Worm (Caenorhabditis elegans): ENCODE data around the gene F09C6.12.

F09C6.12 gene

DNA sequence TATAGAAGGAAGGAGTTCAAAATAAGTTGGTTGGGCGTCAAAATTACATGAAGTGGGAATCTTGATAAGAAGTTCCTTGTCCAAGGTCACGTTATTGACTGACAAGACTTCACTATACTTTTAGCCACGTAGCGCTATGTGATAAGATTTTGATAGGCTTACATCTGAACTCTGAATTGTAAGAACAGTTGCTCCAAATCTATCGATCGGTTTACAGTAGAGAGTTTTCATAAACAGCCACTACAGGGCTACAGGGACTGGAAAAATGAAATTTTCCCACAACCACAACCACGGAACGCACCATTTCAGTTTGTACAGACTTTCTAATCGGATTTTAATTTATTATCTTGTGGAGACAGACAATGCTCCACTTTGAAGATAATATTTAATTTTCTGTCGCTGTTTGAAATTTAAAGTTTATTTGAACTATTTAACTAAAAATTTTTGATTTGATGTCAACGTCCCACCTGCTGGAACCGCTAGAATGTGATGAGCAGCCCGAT lies 24.6 kb upstream of the F09C6.12 start, which contains the start of the genes clec-31 and clec-22:
clec-31 (minus strand) TSS at position 101 of the 503 bp plus-strand sequence.
clec-22 (plus strand) TSS at position 453 of the 503 bp plus-strand sequence.
- TF ChIP-seq nhr-12 (tag; optimal IDR thresholded peaks at IDR 0.05) (no peak), ceh-90 (tag; optimal IDR thresholded peaks at IDR 0.05) (no peak), ztf-11 (tag; optimal IDR thresholded peaks at IDR 0.05) (no peak), nhr-20 (tag; optimal IDR thresholded peaks at IDR 0.05) (no peak), ztf-4 (tag; optimal IDR thresholded peaks at IDR 0.05) (no peak), unc-30 (tag; optimal IDR thresholded peaks at IDR 0.05) (no peak), fkh-8 (tag; optimal IDR thresholded peaks at IDR 0.05) (no peak), aly-2 (tag; optimal IDR thresholded peaks at IDR 0.05) (no peak), hpl-2 (GFP tag; optimal IDR thresholded peaks at IDR 0.05) (no peak), nhr-47 (tag; optimal IDR thresholded peaks at IDR 0.05) (no peak), nhr-237 (tag; optimal IDR thresholded peaks at IDR 0.05) (no peak), tlp-1 (tag; optimal IDR thresholded peaks at IDR 0.05) (no peak)

DNA sequence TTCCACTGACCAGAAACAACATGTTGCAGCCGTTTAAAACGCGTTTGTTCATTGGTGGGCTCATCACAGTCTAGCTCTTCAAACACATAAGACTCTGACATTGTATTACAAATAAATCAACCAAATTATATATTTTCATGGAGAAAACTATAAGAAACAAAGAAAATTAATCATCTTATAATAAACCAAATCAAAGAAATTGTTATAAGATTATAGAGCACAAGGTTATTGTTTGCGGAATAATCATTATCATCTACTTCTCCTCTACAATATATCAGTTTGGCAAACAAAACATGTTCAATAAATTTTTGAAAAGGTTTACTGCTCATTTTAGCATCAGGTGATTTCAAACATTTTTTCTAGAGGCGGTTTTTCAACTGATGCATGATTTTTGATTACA lies 20.9 kb upstream of the F09C6.12 start, which contains the start of the genes clec-32 and clec-24:
clec-32 (minus strand) TSS at position 101 of the 400 bp plus-strand sequence.
clec-24 (plus strand) TSS at position 294 of the 400 bp plus-strand sequence.
- TF ChIP-seq mdl-1 (tag; optimal IDR thresholded peaks at IDR 0.05) (no peak), snu-23 (GFP tag; optimal IDR thresholded peaks at IDR 0.05) (no peak), tlp-1 (tag; optimal IDR thresholded peaks at IDR 0.05) (no peak), nhr-19 (GFP tag; conservative IDR thresholded peaks at IDR 0.05) (no peak), unc-30 (tag; optimal IDR thresholded peaks at IDR 0.05) (no peak), mef-2 (tag; optimal IDR thresholded peaks at IDR 0.05) (no peak), efl-3 (GFP tag; optimal IDR thresholded peaks at IDR 0.05) (no peak), lir-3 (tag; optimal IDR thresholded peaks at IDR 0.05; ENCODE audit: poor library complexity) (no peak), nhr-237 (tag; optimal IDR thresholded peaks at IDR 0.05) (no peak), skn-1 (tag; optimal IDR thresholded peaks at IDR 0.05) (no peak), lsy-2 (tag; optimal IDR thresholded peaks at IDR 0.05) (no peak), hpl-2 (GFP tag; optimal IDR thresholded peaks at IDR 0.05) (no peak), unc-130 (tag; optimal IDR thresholded peaks at IDR 0.05) (no peak), xbp-1 (tag; optimal IDR thresholded peaks at IDR 0.05) (no peak), dpl-1 (GFP tag; optimal IDR thresholded peaks at IDR 0.05) (no peak), hlh-17 (GFP tag; optimal IDR thresholded peaks at IDR 0.05; ENCODE audit: borderline replicate concordance) (no peak), grh-1 (GFP tag; IDR thresholded peaks at IDR 0.05) (no peak)

DNA sequence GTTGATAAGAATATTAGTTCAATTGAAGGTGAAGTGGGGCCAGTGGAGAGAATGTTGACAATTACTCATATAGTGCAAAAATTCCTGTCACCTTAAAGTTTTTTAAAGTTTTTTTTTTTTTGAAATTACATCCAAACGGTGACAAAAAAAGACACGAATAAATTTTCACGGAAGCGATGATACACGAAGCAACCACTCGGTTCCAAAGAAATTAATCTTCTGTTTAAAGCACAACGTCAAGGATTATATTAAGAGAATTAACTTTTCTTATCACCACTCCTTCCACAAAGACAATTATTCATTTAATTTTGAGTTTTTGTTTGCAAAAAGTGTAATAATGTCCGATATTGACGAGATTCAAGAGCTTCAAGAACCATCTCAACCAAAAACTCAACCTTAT lies 17.3 kb upstream of the F09C6.12 start, which contains the start of gene clec-28:
clec-28 (plus strand) TSS at position 301 of the 400 bp plus-strand sequence.
- TF ChIP-seq egl-13 (tag; optimal IDR thresholded peaks at IDR 0.05) (no peak), nhr-237 (tag; optimal IDR thresholded peaks at IDR 0.05) (no peak), mef-2 (tag; optimal IDR thresholded peaks at IDR 0.05) (no peak), swsn-7 (tag; optimal IDR thresholded peaks at IDR 0.05) (no peak), nhr-47 (tag; optimal IDR thresholded peaks at IDR 0.05) (no peak), dpl-1 (GFP tag; optimal IDR thresholded peaks at IDR 0.05) (no peak), irx-1 (tag; optimal IDR thresholded peaks at IDR 0.05) (no peak), hlh-4 (tag; optimal IDR thresholded peaks at IDR 0.05) (no peak), C16A3.4 (tag; optimal IDR thresholded peaks at IDR 0.05) (no peak), nhr-19 (GFP tag; conservative IDR thresholded peaks at IDR 0.05) (no peak), snu-23 (GFP tag; optimal IDR thresholded peaks at IDR 0.05) (no peak)

DNA sequence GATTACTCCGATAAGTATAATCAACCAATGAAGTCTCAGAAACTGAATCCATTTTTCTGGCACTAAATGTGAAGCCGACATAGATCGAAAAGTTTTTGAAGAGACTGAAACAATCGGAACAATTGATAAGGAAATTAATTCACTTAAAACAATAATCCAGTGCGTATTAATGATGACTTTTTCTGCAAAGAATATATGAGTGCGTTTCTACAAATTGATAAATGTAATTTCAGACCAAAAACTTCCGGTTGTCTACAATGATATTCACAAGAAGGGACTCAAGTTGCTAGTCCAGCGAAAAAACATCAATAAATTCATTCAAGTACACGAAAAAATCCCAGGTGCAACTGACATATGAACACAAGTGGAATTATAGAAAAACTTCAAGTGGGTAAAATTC lies 12.9 kb upstream of the F09C6.12 start, which contains the start of gene clec-33:
clec-33 (minus strand) TSS at position 101 of the 400 bp plus-strand sequence.
- TF ChIP-seq nhr-11 (tag; optimal IDR thresholded peaks at IDR 0.05) (no peak), ztf-11 (tag; optimal IDR thresholded peaks at IDR 0.05) (no peak), sup-37 (GFP tag; optimal IDR thresholded peaks at IDR 0.05) (no peak), lin-13 (GFP tag; optimal IDR thresholded peaks at IDR 0.05) (no peak), ama-1 (optimal IDR thresholded peaks at IDR 0.05) (no peak), aly-2 (tag; optimal IDR thresholded peaks at IDR 0.05) (no peak), ceh-82 (tag; optimal IDR thresholded peaks at IDR 0.05) (no peak)

Data from whole organism, L1 larva.